Worm (Caenorhabditis elegans): ENCODE data around the gene K04D7.6.

The K04D7.6 gene

ce11 chrIV:10180133-10180749 lies 25.8 kb downstream of the K04D7.6 start, which contains the start of gene gta-1:
Gene gta-1 (plus strand): TSS chrIV:10180660.
- no peak for TF ChIP-seq hnd-1 (tag; optimal IDR thresholded peaks at IDR 0.05)
- no peak for TF ChIP-seq ama-1 (optimal IDR thresholded peaks at IDR 0.05)
- no peak for TF ChIP-seq aly-1 (tag; optimal IDR thresholded peaks at IDR 0.05)
- TF ChIP-seq F13C5.2 (tag; optimal IDR thresholded peaks at IDR 0.05): no peak
- no peak for TF ChIP-seq pes-1 (GFP tag; IDR thresholded peaks at IDR 0.05)
- no peak for TF ChIP-seq tra-4 (tag; optimal IDR thresholded peaks at IDR 0.05)
- no peak for TF ChIP-seq flt-1 (GFP tag; IDR thresholded peaks at IDR 0.05)
- TF ChIP-seq hmg-4 (GFP tag; optimal IDR thresholded peaks at IDR 0.05): no peak
- TF ChIP-seq scrt-1 (GFP tag; IDR thresholded peaks at IDR 0.05): no peak
- TF ChIP-seq tbx-37 (GFP tag; conservative IDR thresholded peaks at IDR 0.05): no peak
- TF ChIP-seq sea-1 (GFP tag; conservative IDR thresholded peaks at IDR 0.05): no peak
- no peak for TF ChIP-seq ceh-13 (GFP tag; optimal IDR thresholded peaks at IDR 0.05)
- TF ChIP-seq ceh-36 (tag; optimal IDR thresholded peaks at IDR 0.05): no peak
- TF ChIP-seq B0310.2 (tag; optimal IDR thresholded peaks at IDR 0.05): no peak
- TF ChIP-seq ets-7 (tag; optimal IDR thresholded peaks at IDR 0.05): no peak
- TF ChIP-seq hmbx-1 (tag; optimal IDR thresholded peaks at IDR 0.05): no peak
- TF ChIP-seq tbx-11 (GFP tag; IDR thresholded peaks at IDR 0.05): no peak

ce11 chrIV:10177779-10178178 lies 28.3 kb downstream of the K04D7.6 start, which contains the start of gene mspn-1:
Gene mspn-1 (plus strand): TSS chrIV:10177968.
- no peak for TF ChIP-seq tra-4 (tag; optimal IDR thresholded peaks at IDR 0.05)
- no peak for TF ChIP-seq scrt-1 (GFP tag; IDR thresholded peaks at IDR 0.05)
- TF ChIP-seq B0310.2 (tag; optimal IDR thresholded peaks at IDR 0.05): no peak
- TF ChIP-seq tbx-11 (GFP tag; IDR thresholded peaks at IDR 0.05): no peak
- no peak for TF ChIP-seq ama-1 (optimal IDR thresholded peaks at IDR 0.05)

- TF ChIP-seq tra-4 (tag; optimal IDR thresholded peaks at IDR 0.05) (no peak), flt-1 (GFP tag; IDR thresholded peaks at IDR 0.05) (no peak), ceh-13 (GFP tag; optimal IDR thresholded peaks at IDR 0.05) (no peak), sea-1 (GFP tag; conservative IDR thresholded peaks at IDR 0.05) (no peak), ceh-36 (tag; optimal IDR thresholded peaks at IDR 0.05) (no peak), hmbx-1 (tag; optimal IDR thresholded peaks at IDR 0.05) (no peak), hnd-1 (tag; optimal IDR thresholded peaks at IDR 0.05) (no peak), F13C5.2 (tag; optimal IDR thresholded peaks at IDR 0.05) (no peak), aly-1 (tag; optimal IDR thresholded peaks at IDR 0.05) (no peak), tbx-37 (GFP tag; conservative IDR thresholded peaks at IDR 0.05) (no peak), hmg-4 (GFP tag; optimal IDR thresholded peaks at IDR 0.05) (no peak), pes-1 (GFP tag; IDR thresholded peaks at IDR 0.05) (no peak), ets-7 (tag; optimal IDR thresholded peaks at IDR 0.05) (no peak), tbx-11 (GFP tag; IDR thresholded peaks at IDR 0.05) (no peak), scrt-1 (GFP tag; IDR thresholded peaks at IDR 0.05) (no peak), B0310.2 (tag; optimal IDR thresholded peaks at IDR 0.05) (no peak), ama-1 (optimal IDR thresholded peaks at IDR 0.05) (no peak)
Observed at ce11 chrIV:10176252-10176730, 29.8 kb downstream of the K04D7.6 start, which contains the start of gene rack-1. Gene rack-1 (plus strand): TSS chrIV:10176680.

DNA sequence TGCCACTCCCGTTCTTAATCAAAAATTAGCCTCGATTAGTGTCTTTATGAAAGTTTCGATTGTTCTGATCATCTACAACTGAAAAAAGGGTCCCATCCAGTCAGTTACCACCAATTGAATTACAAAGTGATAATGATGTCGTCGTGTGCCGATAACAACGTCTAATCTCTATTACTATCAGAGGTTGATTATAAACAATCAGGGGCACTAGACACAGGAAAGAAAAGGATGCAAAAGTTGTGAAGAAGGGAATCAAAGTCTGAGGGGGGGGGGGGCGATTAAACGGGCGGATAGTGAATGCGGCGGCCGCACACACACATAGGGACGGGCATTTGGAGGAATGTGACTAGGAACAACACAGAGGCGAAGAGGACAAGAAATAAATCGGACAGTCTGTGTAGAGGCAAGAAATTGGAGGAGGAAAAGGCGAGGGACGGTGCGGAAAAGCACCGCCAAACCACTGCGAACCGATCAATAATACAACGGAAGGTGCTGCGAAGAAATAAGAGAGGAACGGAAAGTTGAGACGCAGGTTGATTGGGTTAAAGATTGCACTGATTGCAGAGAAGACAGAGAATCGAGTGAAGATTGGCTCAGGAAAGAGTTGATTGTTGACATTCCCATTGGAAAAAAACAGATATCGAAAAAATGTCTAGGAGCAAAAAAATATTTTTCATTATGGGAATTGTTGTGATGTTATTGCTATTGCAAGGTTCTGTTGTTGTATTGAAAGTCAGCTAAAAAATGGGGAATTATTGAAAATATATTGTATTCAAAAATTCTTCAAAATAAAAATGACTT lies 30.9 kb downstream of the K04D7.6 start:
- TF ChIP-seq ceh-13 (GFP tag; optimal IDR thresholded peaks at IDR 0.05): no peak
- no peak for TF ChIP-seq scrt-1 (GFP tag; IDR thresholded peaks at IDR 0.05)
- no peak for TF ChIP-seq tbx-11 (GFP tag; IDR thresholded peaks at IDR 0.05)
- TF ChIP-seq tra-4 (tag; optimal IDR thresholded peaks at IDR 0.05): no peak
- peak; percentile 45 for TF ChIP-seq B0310.2 (tag; optimal IDR thresholded peaks at IDR 0.05)
- no peak for TF ChIP-seq aly-1 (tag; optimal IDR thresholded peaks at IDR 0.05)
- peak; percentile 28 for TF ChIP-seq ceh-36 (tag; optimal IDR thresholded peaks at IDR 0.05)
- TF ChIP-seq sea-1 (GFP tag; conservative IDR thresholded peaks at IDR 0.05): no peak
- TF ChIP-seq ama-1 (optimal IDR thresholded peaks at IDR 0.05): no peak
- TF ChIP-seq hmg-4 (GFP tag; optimal IDR thresholded peaks at IDR 0.05): peak; percentile 79
- TF ChIP-seq F13C5.2 (tag; optimal IDR thresholded peaks at IDR 0.05): no peak
- TF ChIP-seq hnd-1 (tag; optimal IDR thresholded peaks at IDR 0.05): no peak

DNA sequence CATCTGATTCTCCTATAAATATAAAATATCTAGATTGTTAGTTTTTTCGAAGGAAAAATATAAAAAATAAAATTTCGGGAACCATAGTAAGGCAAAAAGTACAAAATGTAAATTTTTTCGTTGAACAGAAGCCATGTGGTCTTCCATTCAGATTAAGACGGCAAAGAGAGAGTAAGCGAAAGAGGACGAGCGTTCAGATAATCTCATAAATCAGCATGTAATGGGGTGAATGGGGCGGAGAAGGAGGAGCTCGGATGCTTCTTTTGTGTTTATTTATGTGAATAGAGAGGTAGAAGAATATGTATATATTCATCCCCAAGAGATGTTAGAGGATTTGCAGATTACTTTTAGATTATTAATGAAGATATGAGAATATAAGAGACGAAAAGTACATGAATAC lies 31.8 kb downstream of the K04D7.6 start, which contains the start of gene pxf-1:
Gene pxf-1 (minus strand): TSS at position 14 of the 400 bp plus-strand sequence.
- TF ChIP-seq ama-1 (optimal IDR thresholded peaks at IDR 0.05): no peak
- TF ChIP-seq tbx-37 (GFP tag; conservative IDR thresholded peaks at IDR 0.05): no peak
- TF ChIP-seq hnd-1 (tag; optimal IDR thresholded peaks at IDR 0.05): no peak
- TF ChIP-seq aly-1 (tag; optimal IDR thresholded peaks at IDR 0.05): no peak
- no peak for TF ChIP-seq sea-1 (GFP tag; conservative IDR thresholded peaks at IDR 0.05)
- TF ChIP-seq B0310.2 (tag; optimal IDR thresholded peaks at IDR 0.05): no peak
- TF ChIP-seq tbx-11 (GFP tag; IDR thresholded peaks at IDR 0.05): no peak
- TF ChIP-seq hmg-4 (GFP tag; optimal IDR thresholded peaks at IDR 0.05): no peak
- no peak for TF ChIP-seq F13C5.2 (tag; optimal IDR thresholded peaks at IDR 0.05)

DNA sequence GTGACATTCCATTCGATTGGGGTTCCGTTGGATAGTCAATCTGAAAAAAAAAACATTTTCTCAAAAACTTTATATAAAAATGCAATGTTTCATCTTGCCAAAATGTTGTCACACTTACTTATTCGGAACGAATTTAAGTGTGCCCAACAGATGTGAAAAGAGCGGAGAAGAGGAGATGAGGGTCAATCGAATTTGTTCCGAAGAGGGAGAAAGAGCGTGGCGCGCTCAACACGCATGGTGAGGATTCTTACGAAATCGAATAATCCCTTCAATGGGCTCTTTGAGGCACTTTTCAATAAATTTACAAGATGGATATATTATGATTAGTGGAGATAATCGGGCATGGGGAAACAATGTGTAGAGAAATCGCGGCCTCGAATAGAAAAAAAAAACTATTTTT lies 35.3 kb downstream of the K04D7.6 start:
- no peak for TF ChIP-seq ets-7 (tag; optimal IDR thresholded peaks at IDR 0.05)
- no peak for TF ChIP-seq hnd-1 (tag; optimal IDR thresholded peaks at IDR 0.05)

DNA sequence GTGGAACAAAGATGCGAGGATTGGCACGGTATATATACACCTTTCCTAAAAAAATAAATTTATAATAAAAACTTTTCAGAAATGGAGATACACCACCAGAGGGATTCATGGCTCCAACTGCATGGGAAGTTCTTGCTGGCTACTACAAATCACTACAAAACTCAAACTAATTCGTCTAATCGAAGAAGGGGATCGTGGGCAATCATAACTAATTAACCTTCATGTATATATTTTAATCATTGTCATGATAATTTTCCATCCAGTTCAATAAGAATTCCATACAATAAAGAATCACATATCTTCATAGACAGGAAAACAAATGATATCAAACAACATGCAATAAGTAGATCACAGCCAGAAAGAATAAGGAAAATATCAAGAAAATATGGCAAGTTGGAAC lies 42.0 kb downstream of the K04D7.6 start:
- no peak for TF ChIP-seq hnd-1 (tag; optimal IDR thresholded peaks at IDR 0.05)
- TF ChIP-seq ets-7 (tag; optimal IDR thresholded peaks at IDR 0.05): no peak
- TF ChIP-seq flt-1 (GFP tag; IDR thresholded peaks at IDR 0.05): no peak
- no peak for TF ChIP-seq hmbx-1 (tag; optimal IDR thresholded peaks at IDR 0.05)
- no peak for TF ChIP-seq B0310.2 (tag; optimal IDR thresholded peaks at IDR 0.05)
- TF ChIP-seq aly-1 (tag; optimal IDR thresholded peaks at IDR 0.05): no peak
- no peak for TF ChIP-seq tbx-11 (GFP tag; IDR thresholded peaks at IDR 0.05)
